Worm (Caenorhabditis elegans): ENCODE data around the gene R07E4.5.

DNA sequence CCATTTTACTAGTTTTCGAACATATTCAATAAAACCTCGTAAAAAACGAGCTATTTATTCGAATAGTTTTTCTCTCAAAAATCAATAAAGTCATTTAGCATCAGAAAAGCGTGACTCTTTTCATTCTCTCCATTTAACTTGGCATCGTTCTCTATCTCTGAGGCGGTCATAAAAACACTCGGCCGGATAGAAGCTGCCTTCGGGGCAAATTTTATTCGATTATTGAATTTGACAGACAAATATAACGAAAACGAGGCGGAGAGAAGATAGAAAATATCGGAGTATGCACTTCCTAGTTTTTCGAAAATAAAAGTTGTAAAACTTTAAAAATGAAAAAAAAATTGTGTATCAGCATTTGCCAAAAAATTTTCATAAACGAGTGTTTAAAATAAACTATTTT, 22.3 kb upstream of the R07E4.5 start:
- TF ChIP-seq nhr-25 (tag; optimal IDR thresholded peaks at IDR 0.05; ENCODE audit: borderline replicate concordance, insufficient read depth): no peak
- TF ChIP-seq snpc-4 (tag; optimal IDR thresholded peaks at IDR 0.05): no peak
- no peak for TF ChIP-seq egl-27 (tag; optimal IDR thresholded peaks at IDR 0.05)
- TF ChIP-seq spr-3 (GFP tag; optimal IDR thresholded peaks at IDR 0.05): no peak
- no peak for TF ChIP-seq madf-5 (GFP tag; IDR thresholded peaks at IDR 0.05)
- no peak for TF ChIP-seq zfp-3 (GFP tag; conservative IDR thresholded peaks at IDR 0.05)
- no peak for TF ChIP-seq nhr-237 (tag; optimal IDR thresholded peaks at IDR 0.05)

Data from whole organism, L4 larva.